Fruit fly (Drosophila melanogaster): ENCODE measurements around the gene CG42717.
A peak's percentile ranks its signal among the peaks of the same experiment; 100 is the strongest.

dm6 chr3L:16037048-16037477, 4.1 kb upstream of the CG42717 start:
- TF ChIP-seq CG8478 (optimal IDR thresholded peaks at IDR 0.05) (no peak), CTCF (optimal IDR thresholded peaks at IDR 0.05) (peak; percentile 55 to 73)
